Fruit fly (Drosophila melanogaster) whole organism, embryonic: ENCODE measurements around the gene CG16953.

Experiments
- ATbp ChIP-seq: fragments of 200-800 bp; sonication (Bioruptor generic); optimal IDR thresholded peaks from 2 replicates; lab custom pipeline; 2017; ENCODE audit warnings: missing biosample characterization, mild to moderate bottlenecking, missing genetic modification characterization, missing genetic modification reagents
- Antp ChIP-seq: fragments of 200-800 bp; sonication (Bioruptor generic); optimal IDR thresholded peaks from 3 replicates; lab custom pipeline; 2016; ENCODE audit warnings: missing biosample characterization, missing genetic modification characterization
- Bdp1 ChIP-seq: fragments of 200-800 bp; sonication (Bioruptor generic); optimal IDR thresholded peaks from 3 replicates; lab custom pipeline; 2016; ENCODE audit warnings: missing biosample characterization, missing genetic modification characterization
- CG11093 ChIP-seq: fragments of 200-800 bp; sonication (Bioruptor generic); IDR thresholded peaks from 3 replicates; pipeline ENCODE4 v1.3.6; 2022; ENCODE audit warnings: missing biosample characterization, missing genetic modification characterization
- CG11247 ChIP-seq: fragments of 200-800 bp; sonication (Bioruptor generic); IDR thresholded peaks from 2 replicates; pipeline ENCODE4 v1.3.6; 2022; ENCODE audit warnings: missing biosample characterization, missing genetic modification characterization
- CG11456 ChIP-seq: fragments of 200-800 bp; sonication (Bioruptor generic); IDR thresholded peaks from 3 replicates; pipeline ENCODE4 v1.3.6; 2022; ENCODE audit warnings: missing biosample characterization, missing genetic modification characterization
- CG11504 ChIP-seq: fragments of 200-800 bp; sonication (Bioruptor generic); optimal IDR thresholded peaks from 3 replicates; lab custom pipeline; 2019; ENCODE audit warnings: missing biosample characterization, mild to moderate bottlenecking, missing genetic modification characterization, moderate library complexity
- CG12299 ChIP-seq: fragments of 200-800 bp; sonication (Bioruptor generic); optimal IDR thresholded peaks from 2 replicates; lab custom pipeline; 2018; ENCODE audit warnings: missing biosample characterization, mild to moderate bottlenecking, missing genetic modification characterization
- CG14860 ChIP-seq: fragments of 200-800 bp; sonication (Bioruptor generic); IDR thresholded peaks from 3 replicates; pipeline ENCODE4 v1.3.6; 2022; ENCODE audit warnings: missing biosample characterization, missing genetic modification characterization; ENCODE audit not compliant: partially characterized antibody
- CG1602 ChIP-seq: fragments of 200-800 bp; sonication (Bioruptor generic); optimal IDR thresholded peaks from 3 replicates; lab custom pipeline; 2016; ENCODE audit warnings: missing biosample characterization, missing genetic modification characterization
- CG16813 ChIP-seq: fragments of 200-800 bp; sonication (Bioruptor generic); IDR thresholded peaks from 3 replicates; pipeline ENCODE4 v1.3.6; 2022; ENCODE audit warnings: missing biosample characterization, missing genetic modification characterization; ENCODE audit not compliant: partially characterized antibody
- CG17359 ChIP-seq: fragments of 200-800 bp; sonication (Bioruptor generic); optimal IDR thresholded peaks from 3 replicates; lab custom pipeline; 2018; ENCODE audit warnings: missing biosample characterization, mild to moderate bottlenecking, missing genetic modification characterization, moderate library complexity
- CG17802 ChIP-seq: fragments of 200-800 bp; sonication (Bioruptor generic); optimal IDR thresholded peaks from 2 replicates; lab custom pipeline; 2018; ENCODE audit warnings: missing biosample characterization, mild to moderate bottlenecking, missing genetic modification characterization, moderate library complexity
- CG18599 ChIP-seq: fragments of 200-800 bp; sonication (Bioruptor generic); optimal IDR thresholded peaks from 3 replicates; lab custom pipeline; 2017; ENCODE audit warnings: missing biosample characterization, missing genetic modification characterization, mild to moderate bottlenecking, moderate library complexity, missing genetic modification reagents
- CG2120 ChIP-seq: fragments of 200-800 bp; sonication (Bioruptor generic); optimal IDR thresholded peaks from 3 replicates; lab custom pipeline; 2016; ENCODE audit warnings: missing biosample characterization, missing genetic modification characterization
- CG2199 ChIP-seq: fragments of 200-800 bp; sonication (Bioruptor generic); IDR thresholded peaks from 3 replicates; pipeline ENCODE4 v1.3.6; 2022; ENCODE audit warnings: missing biosample characterization, missing genetic modification characterization
- CG3163 ChIP-seq: fragments of 200-800 bp; sonication (Bioruptor generic); optimal IDR thresholded peaks from 3 replicates; lab custom pipeline; 2016; ENCODE audit warnings: missing biosample characterization, missing genetic modification characterization
- CG33213 ChIP-seq: fragments of 200-800 bp; sonication (Bioruptor generic); optimal IDR thresholded peaks from 3 replicates; lab custom pipeline; 2016; ENCODE audit warnings: missing biosample characterization, missing genetic modification characterization
- CG3995 ChIP-seq: fragments of 200-800 bp; sonication (Bioruptor generic); optimal IDR thresholded peaks from 3 replicates; lab custom pipeline; 2016; ENCODE audit warnings: missing biosample characterization, missing genetic modification characterization
- CG4854 ChIP-seq: fragments of 200-800 bp; sonication (Bioruptor generic); optimal IDR thresholded peaks from 2 replicates; lab custom pipeline; 2016; ENCODE audit warnings: missing biosample characterization, missing genetic modification characterization, inconsistent platforms
- CG6272 ChIP-seq: fragments of 200-800 bp; sonication (Bioruptor generic); IDR thresholded peaks from 2 replicates; pipeline ENCODE4 v1.3.6; 2022; ENCODE audit warnings: missing biosample characterization, missing genetic modification characterization
- CG7786 ChIP-seq: fragments of 200-800 bp; sonication (Bioruptor generic); optimal IDR thresholded peaks from 2 replicates; lab custom pipeline; 2016; ENCODE audit warnings: missing biosample characterization, missing genetic modification characterization
- CG8388 ChIP-seq: fragments of 200-800 bp; sonication (Bioruptor generic); optimal IDR thresholded peaks from 2 replicates; lab custom pipeline; 2019; ENCODE audit warnings: missing biosample characterization, mild to moderate bottlenecking, missing genetic modification characterization, moderate library complexity
- CG9932 ChIP-seq: fragments of 200-800 bp; sonication (Bioruptor generic); IDR thresholded peaks from 2 replicates; pipeline ENCODE4 v1.3.6; 2022; ENCODE audit warnings: missing biosample characterization, missing genetic modification characterization
- Dbx ChIP-seq: fragments of 200-800 bp; sonication (Bioruptor generic); IDR thresholded peaks from 3 replicates; pipeline ENCODE4 v1.3.6; 2022; ENCODE audit warnings: missing biosample characterization, missing genetic modification characterization
- H15 ChIP-seq: fragments of 200-800 bp; sonication (Bioruptor generic); IDR thresholded peaks from 3 replicates; pipeline ENCODE4 v1.3.6; 2022; ENCODE audit warnings: missing biosample characterization, missing genetic modification characterization
- Hmr ChIP-seq: fragments of 200-800 bp; sonication (Bioruptor generic); optimal IDR thresholded peaks from 3 replicates; lab custom pipeline; 2017; ENCODE audit warnings: mild to moderate bottlenecking, missing biosample characterization, missing genetic modification reagents, missing genetic modification characterization
- Hsf ChIP-seq: fragments of 200-800 bp; sonication (Bioruptor generic); optimal IDR thresholded peaks from 3 replicates; lab custom pipeline; 2016; ENCODE audit warnings: missing biosample characterization, missing genetic modification characterization
- Optix ChIP-seq: fragments of 200-800 bp; sonication (Bioruptor generic); IDR thresholded peaks from 3 replicates; pipeline ENCODE4 v1.3.6; 2022; ENCODE audit warnings: missing biosample characterization, missing genetic modification characterization
- Pdp1 ChIP-seq, 2 experiments: fragments of 200-800 bp; sonication (Bioruptor generic); optimal IDR thresholded peaks; 3 replicates each; lab custom pipeline; 2016; ENCODE audit warnings: missing biosample characterization in 2 of 2, missing genetic modification characterization in 2 of 2, mild to moderate bottlenecking in 1 of 2, moderate library complexity in 1 of 2
- Tbp ChIP-seq: fragments of >200 bp; optimal IDR thresholded peaks from 2 replicates; lab custom pipeline; 2018; ENCODE audit warnings: missing biosample characterization, missing genetic modification characterization
- abd-A ChIP-seq: fragments of 200-800 bp; sonication (Bioruptor generic); optimal IDR thresholded peaks from 3 replicates; lab custom pipeline; 2019; ENCODE audit warnings: missing biosample characterization, mild to moderate bottlenecking, missing genetic modification characterization, moderate library complexity
- cato ChIP-seq: fragments of 200-800 bp; sonication (Bioruptor generic); optimal IDR thresholded peaks from 2 replicates; lab custom pipeline; 2016; ENCODE audit warnings: missing biosample characterization, missing genetic modification characterization, borderline replicate concordance
- dm ChIP-seq: fragments of 200-800 bp; sonication (Bioruptor generic); optimal IDR thresholded peaks from 3 replicates; lab custom pipeline; 2016; ENCODE audit warnings: missing biosample characterization, missing genetic modification characterization
- ems ChIP-seq: fragments of 200-800 bp; sonication (Bioruptor generic); optimal IDR thresholded peaks from 3 replicates; lab custom pipeline; 2016; ENCODE audit warnings: missing biosample characterization, missing genetic modification characterization
- fd102C ChIP-seq: fragments of 200-800 bp; sonication (Bioruptor generic); optimal IDR thresholded peaks from 2 replicates; lab custom pipeline; 2018; ENCODE audit warnings: missing biosample characterization, mild to moderate bottlenecking, missing genetic modification characterization, moderate library complexity
- hbn ChIP-seq: fragments of 200-800 bp; sonication (Bioruptor generic); IDR thresholded peaks from 2 replicates; pipeline ENCODE4 v1.3.6; 2022; ENCODE audit warnings: missing biosample characterization, missing genetic modification characterization; ENCODE audit not compliant: partially characterized antibody
- jumu ChIP-seq: fragments of 200-800 bp; sonication (Bioruptor generic); optimal IDR thresholded peaks from 3 replicates; lab custom pipeline; 2016; ENCODE audit warnings: missing biosample characterization, missing genetic modification characterization
- klu ChIP-seq: fragments of 200-800 bp; sonication (Bioruptor generic); IDR thresholded peaks from 2 replicates; pipeline ENCODE4 v1.3.6; 2022; ENCODE audit warnings: missing biosample characterization, missing genetic modification characterization
- lola ChIP-seq, 3 experiments: fragments of >200 bp in 2 of 3; fragments of 200-800 bp in 1 of 3; sonication (Bioruptor generic) in 1 of 3; optimal IDR thresholded peaks; 2 replicates each; lab custom pipeline; 2017 to 2019; ENCODE audit warnings: missing biosample characterization in 3 of 3, missing genetic modification characterization in 3 of 3, mild to moderate bottlenecking in 1 of 3, moderate library complexity in 1 of 3
- nau ChIP-seq: fragments of 200-800 bp; sonication (Bioruptor generic); optimal IDR thresholded peaks from 3 replicates; lab custom pipeline; 2017; ENCODE audit warnings: missing biosample characterization, mild to moderate bottlenecking, missing genetic modification characterization, missing genetic modification reagents
- nerfin-2 ChIP-seq: fragments of 200-800 bp; sonication (Bioruptor generic); IDR thresholded peaks from 2 replicates; pipeline ENCODE4 v1.3.6; 2022; ENCODE audit warnings: missing biosample characterization, missing genetic modification characterization; ENCODE audit not compliant: partially characterized antibody
- onecut ChIP-seq: fragments of 200-800 bp; sonication (Bioruptor generic); IDR thresholded peaks from 2 replicates; pipeline ENCODE4 v1.3.6; 2022; ENCODE audit warnings: missing biosample characterization, missing genetic modification characterization
- org-1 ChIP-seq: fragments of 200-800 bp; sonication (Bioruptor generic); optimal IDR thresholded peaks from 2 replicates; lab custom pipeline; 2017; ENCODE audit warnings: missing biosample characterization, missing genetic modification characterization
- pho ChIP-seq: fragments of 200-800 bp; sonication (Bioruptor generic); optimal IDR thresholded peaks from 2 replicates; lab custom pipeline; 2016; ENCODE audit warnings: missing biosample characterization, missing genetic modification characterization
- stc ChIP-seq: fragments of 200-800 bp; sonication (Bioruptor generic); IDR thresholded peaks from 2 replicates; pipeline ENCODE4 v1.3.6; 2022; ENCODE audit warnings: missing biosample characterization, missing genetic modification characterization
- sug ChIP-seq: fragments of 200-800 bp; optimal IDR thresholded peaks from 2 replicates; lab custom pipeline; 2019; ENCODE audit warnings: missing biosample characterization, mild to moderate bottlenecking, missing genetic modification characterization, moderate library complexity
- tin ChIP-seq: fragments of 200-800 bp; sonication (Bioruptor generic); optimal IDR thresholded peaks from 3 replicates; lab custom pipeline; 2016; ENCODE audit warnings: missing biosample characterization, missing genetic modification characterization
- yki ChIP-seq: fragments of >200 bp; optimal IDR thresholded peaks from 3 replicates; lab custom pipeline; 2018

The CG16953 gene

dm6 chr3R:20542283-20543144 lies 43.1 kb downstream of the CG16953 start (continued):
- TF ChIP-seq CG18599 (no peak), CG1602 (peak; percentile 42), Optix (GFP tag; lab: Robert Waterston, UW) (no peak), CG12299 (peak; percentile 39), CG11504 (tag; lab: Kevin White, UChicago) (no peak), CG6272 (GFP tag; lab: Robert Waterston, UW) (no peak), H15 (GFP tag; lab: Robert Waterston, UW) (no peak), yki (lab: Kevin White, UChicago) (no peak), Dbx (no peak), dm (GFP tag; lab: Kevin White, UChicago) (no peak), Hmr (peak; percentile 54), CG9932 (no peak), fd102C (GFP tag; lab: Kevin White, UChicago) (peak; percentile 75), Tbp (no peak), CG33213 (GFP tag; lab: Kevin White, UChicago) (no peak), nau (no peak), klu (GFP tag; lab: Robert Waterston, UW) (no peak), cato (GFP tag; lab: Kevin White, UChicago) (no peak), CG3995 (GFP tag; lab: Kevin White, UChicago) (no peak), Antp (GFP tag; lab: Kevin White, UChicago) (no peak), CG11247 (no peak), onecut (GFP tag; lab: Robert Waterston, UW) (peak; percentile 32; the same call in 1 of the 2 replicates), stc (GFP tag; lab: Robert Waterston, UW) (no peak), hbn (GFP tag; lab: Robert Waterston, UW) (no peak), abd-A (no peak), Bdp1 (GFP tag; lab: Kevin White, UChicago) (no peak), sug (tag; lab: Kevin White, UChicago) (peak; percentile 42), CG11093 (no peak), ems (GFP tag; lab: Kevin White, UChicago) (no peak), CG2199 (GFP tag; lab: Robert Waterston, UW) (no peak), CG16813 (GFP tag; lab: Robert Waterston, UW) (no peak), ATbp (GFP tag; lab: Kevin White, UChicago) (peak; percentile 79), nerfin-2 (no peak), CG8388 (GFP tag; lab: Kevin White, UChicago) (peak; percentile 21), CG11456 (GFP tag; lab: Robert Waterston, UW) (no peak), pho (no peak), CG17359 (tag; lab: Kevin White, UChicago) (peak; percentile 62), lola (GFP tag; optimal IDR thresholded peaks at IDR 0.05; lab: Kevin White, UChicago) (peak in 1 of 3 experiments; percentile 58), tin (GFP tag; lab: Kevin White, UChicago) (no peak), jumu (GFP tag; lab: Kevin White, UChicago) (no peak), Hsf (GFP tag; lab: Kevin White, UChicago) (no peak), org-1 (GFP tag; lab: Kevin White, UChicago) (peak; percentile 33), CG14860 (no peak), CG7786 (no peak), Pdp1 (GFP tag; optimal IDR thresholded peaks at IDR 0.05; lab: Kevin White, UChicago) (peak in 1 of 2 experiments; percentile 4), CG3163 (GFP tag; lab: Kevin White, UChicago) (no peak), CG4854 (no peak), CG2120 (no peak), CG17802 (tag; lab: Kevin White, UChicago) (no peak)
